Worm (Caenorhabditis elegans) whole organism, L4 larva: ENCODE measurements around the gene Y17D7C.6.

ENCODE experiments used
- D1046.2 ChIP-seq: fragments of 200-800 bp; sonication (Bioruptor generic); IDR thresholded peaks from 2 replicates; pipeline ENCODE4 v1.3.6; 2022; ENCODE audit warnings: missing genetic modification characterization, missing compliant biosample characterization
- T20F7.1 ChIP-seq: fragments of 200-800 bp; sonication (Bioruptor generic); optimal IDR thresholded peaks from 2 replicates; lab custom pipeline; 2018; ENCODE audit warnings: mild to moderate bottlenecking, missing genetic modification characterization, missing compliant biosample characterization
- Y5F2A.4 ChIP-seq: fragments of 200-800 bp; sonication (Bioruptor generic); optimal IDR thresholded peaks from 2 replicates; lab custom pipeline; 2018; ENCODE audit warnings: mild to moderate bottlenecking, missing genetic modification characterization, missing compliant biosample characterization
- Y75B8A.6 ChIP-seq: fragments of 200-800 bp; sonication (Bioruptor generic); IDR thresholded peaks from 2 replicates; pipeline ENCODE4 v1.3.6; 2022; ENCODE audit warnings: missing genetic modification reagents, missing genetic modification characterization, missing compliant biosample characterization
- aha-1 ChIP-seq: fragments of 150-350 bp; peaks from one replicate; lab custom pipeline; 2014; ENCODE audit warnings: missing biosample characterization, missing genetic modification characterization
- ama-1 ChIP-seq: fragments of 150-350 bp; optimal IDR thresholded peaks from 2 replicates; lab custom pipeline; 2014; ENCODE audit warnings: inconsistent platforms, mixed read lengths
- arid-1 ChIP-seq: fragments of 200-800 bp; sonication (Bioruptor generic); conservative IDR thresholded peaks from 2 replicates; pipeline ENCODE4 v1.3.6; 2022; ENCODE audit warnings: missing genetic modification reagents, missing genetic modification characterization, missing compliant biosample characterization
- ceh-44 ChIP-seq: fragments of 200-800 bp; sonication (Bioruptor generic); IDR thresholded peaks from 2 replicates; pipeline ENCODE4 v1.3.6; 2022; ENCODE audit warnings: missing genetic modification reagents, missing genetic modification characterization, missing compliant biosample characterization
- ctbp-1 ChIP-seq: fragments of 200-800 bp; sonication (Bioruptor generic); IDR thresholded peaks from 2 replicates; pipeline ENCODE4 v1.3.6; 2022; ENCODE audit warnings: missing genetic modification reagents, missing genetic modification characterization, missing compliant biosample characterization
- daf-12 ChIP-seq: fragments of 150-350 bp; optimal IDR thresholded peaks from 2 replicates; lab custom pipeline; 2014; ENCODE audit warnings: missing biosample characterization, missing genetic modification reagents, missing genetic modification characterization
- daf-8 ChIP-seq: fragments of 200-800 bp; sonication (Bioruptor generic); IDR thresholded peaks from 2 replicates; pipeline ENCODE4 v1.3.6; 2022; ENCODE audit warnings: missing genetic modification characterization, missing compliant biosample characterization
- dmd-6 ChIP-seq: fragments of 200-800 bp; sonication (Bioruptor generic); IDR thresholded peaks from 2 replicates; pipeline ENCODE4 v1.3.6; 2022; ENCODE audit warnings: missing genetic modification reagents, missing genetic modification characterization, missing compliant biosample characterization
- dmd-9 ChIP-seq: fragments of 200-800 bp; sonication (Bioruptor generic); IDR thresholded peaks from 2 replicates; pipeline ENCODE4 v1.3.6; 2022; ENCODE audit warnings: missing genetic modification reagents, missing genetic modification characterization, missing compliant biosample characterization
- egl-27 ChIP-seq: sonication (generic microtip); optimal IDR thresholded peaks from 3 replicates; lab custom pipeline; 2017; ENCODE audit warnings: missing biosample characterization, missing genetic modification reagents, missing genetic modification characterization
- egl-43 ChIP-seq: fragments of 200-800 bp; sonication (Bioruptor generic); IDR thresholded peaks from 2 replicates; pipeline ENCODE4 v1.3.6; 2022; ENCODE audit warnings: missing genetic modification reagents, missing genetic modification characterization, missing compliant biosample characterization
- fkh-10 ChIP-seq: fragments of 150-350 bp; optimal IDR thresholded peaks from 2 replicates; lab custom pipeline; 2014; ENCODE audit warnings: missing biosample characterization, missing genetic modification reagents, missing genetic modification characterization
- hlh-11 ChIP-seq: fragments of 200-800 bp; sonication (Bioruptor generic); optimal IDR thresholded peaks from 2 replicates; lab custom pipeline; 2018; ENCODE audit warnings: mild to moderate bottlenecking, missing genetic modification characterization, missing compliant biosample characterization
- lin-1 ChIP-seq: fragments of 200-800 bp; sonication (Bioruptor generic); IDR thresholded peaks from 2 replicates; pipeline ENCODE4 v1.3.6; 2022; ENCODE audit warnings: missing genetic modification reagents, missing genetic modification characterization, missing compliant biosample characterization
- lin-13 ChIP-seq: fragments of 150-350 bp; optimal IDR thresholded peaks from 2 replicates; lab custom pipeline; 2014; ENCODE audit warnings: missing biosample characterization, missing genetic modification reagents, missing genetic modification characterization
- lin-15B ChIP-seq: fragments of 150-350 bp; sonication (generic microtip); optimal IDR thresholded peaks from 3 replicates; lab custom pipeline; 2014; ENCODE audit warnings: missing biosample characterization, missing genetic modification characterization
- madf-5 ChIP-seq, 2 experiments: fragments of 200-800 bp; sonication (Bioruptor generic); IDR thresholded peaks; 2 replicates each; pipeline ENCODE4 v1.3.6; 2022; ENCODE audit warnings: missing compliant biosample characterization in 2 of 2, missing genetic modification characterization in 2 of 2
- madf-9 ChIP-seq: fragments of 200-800 bp; sonication (Bioruptor generic); conservative IDR thresholded peaks from 2 replicates; pipeline ENCODE4 v1.3.6; 2022; ENCODE audit warnings: missing genetic modification reagents, missing genetic modification characterization, missing compliant biosample characterization
- mdl-1 ChIP-seq, 2 experiments: fragments of 150-350 bp in 1 of 2; sonication (generic microtip) in 1 of 2; optimal IDR thresholded peaks; 2 replicates each; lab custom pipeline; 2014 to 2017; ENCODE audit warnings: missing biosample characterization in 2 of 2, missing genetic modification characterization in 2 of 2
- nhr-10 ChIP-seq: fragments of 150-350 bp; optimal IDR thresholded peaks from 2 replicates; lab custom pipeline; 2014; ENCODE audit warnings: missing biosample characterization, missing genetic modification characterization
- nhr-11 ChIP-seq: fragments of 150-350 bp; optimal IDR thresholded peaks from 2 replicates; lab custom pipeline; 2014; ENCODE audit warnings: missing biosample characterization, missing genetic modification characterization
- nhr-41 ChIP-seq: fragments of 200-800 bp; sonication (Bioruptor generic); IDR thresholded peaks from 2 replicates; pipeline ENCODE4 v1.3.6; 2022; ENCODE audit warnings: missing genetic modification reagents, missing genetic modification characterization, missing compliant biosample characterization
- nhr-42 ChIP-seq: fragments of 200-800 bp; sonication (Bioruptor generic); IDR thresholded peaks from 2 replicates; pipeline ENCODE4 v1.3.6; 2022; ENCODE audit warnings: missing genetic modification characterization, missing compliant biosample characterization
- rbr-2 ChIP-seq: sonication (generic microtip); optimal IDR thresholded peaks from 2 replicates; lab custom pipeline; 2016; ENCODE audit warnings: missing genotype, missing genetic modification characterization, missing compliant biosample characterization
- saeg-2 ChIP-seq: fragments of 200-800 bp; sonication (Bioruptor generic); IDR thresholded peaks from 2 replicates; pipeline ENCODE4 v1.3.6; 2022; ENCODE audit warnings: missing genetic modification reagents, missing genetic modification characterization, missing compliant biosample characterization
- sdz-12 ChIP-seq: fragments of 200-800 bp; sonication (Bioruptor generic); optimal IDR thresholded peaks from 2 replicates; lab custom pipeline; 2018; ENCODE audit warnings: mild to moderate bottlenecking, missing genetic modification characterization, missing compliant biosample characterization
- set-16 ChIP-seq: fragments of 200-800 bp; sonication (Bioruptor generic); IDR thresholded peaks from 2 replicates; pipeline ENCODE4 v1.3.6; 2022; ENCODE audit warnings: missing genetic modification reagents, missing genetic modification characterization, missing compliant biosample characterization
- snpc-1.2 ChIP-seq: fragments of 200-800 bp; sonication (Bioruptor generic); IDR thresholded peaks from 2 replicates; pipeline ENCODE4 v1.3.6; 2022; ENCODE audit warnings: missing genetic modification reagents, missing genetic modification characterization, missing compliant biosample characterization
- tra-1 ChIP-seq: fragments of 200-800 bp; sonication (Bioruptor generic); IDR thresholded peaks from 2 replicates; pipeline ENCODE4 v1.3.6; 2022; ENCODE audit warnings: missing genetic modification reagents, missing genetic modification characterization, missing compliant biosample characterization
- unc-62 ChIP-seq, 3 experiments: fragments of 150-350 bp in 1 of 3; sonication (generic microtip); optimal IDR thresholded peaks in 2 of 3; peaks in 1 of 3; 1 replicate in 1 of 3; 2 replicates in 2 of 3; lab custom pipeline; 2014 to 2017; ENCODE audit warnings: missing biosample characterization in 3 of 3, missing genetic modification characterization in 3 of 3, missing genetic modification reagents in 3 of 3, missing genotype in 1 of 3
- vab-7 ChIP-seq: fragments of 200-800 bp; sonication (Bioruptor generic); IDR thresholded peaks from 2 replicates; pipeline ENCODE4 v1.3.6; 2022; ENCODE audit warnings: missing genetic modification reagents, missing genetic modification characterization, missing compliant biosample characterization

The Y17D7C.6 gene

ce11 chrV:18709203-18709860 lies at the start of gene Y17D7C.6:
TSS of gene Y17D7C.6 (plus strand) at chrV:18709810.
- TF ChIP-seq nhr-11 (no peak), madf-5 (GFP tag; IDR thresholded peaks at IDR 0.05; lab: Robert Waterston, UW) (0 out of 4 replicates have a peak, but pooled peaks of 1 of the 2 experiments have one; percentile 75), saeg-2 (GFP tag; lab: Robert Waterston, UW) (0 out of 2 replicates have a peak, but pooled peaks have one; percentile 30), ama-1 (lab: Kevin White, UChicago) (no peak)

ce11 chrV:18662333-18662732 lies 47.3 kb upstream of the Y17D7C.6 start:
- no peak for TF ChIP-seq fkh-10
- peak; percentile 95 for TF ChIP-seq aha-1 (tag; lab: Kevin White, UChicago)
- no peak for TF ChIP-seq rbr-2 (tag; lab: Kevin White, UChicago)
- TF ChIP-seq D1046.2 (GFP tag; lab: Robert Waterston, UW) = no peak
- no peak for TF ChIP-seq egl-27
- TF ChIP-seq Y5F2A.4 (GFP tag; lab: Kevin White, UChicago) = no peak

- no peak for TF ChIP-seq egl-43 (GFP tag; lab: Robert Waterston, UW)
- TF ChIP-seq ctbp-1 (GFP tag; lab: Robert Waterston, UW) = no peak
- TF ChIP-seq ceh-44 (GFP tag; lab: Robert Waterston, UW) = no peak
- no peak for TF ChIP-seq arid-1 (GFP tag; lab: Robert Waterston, UW)
These were observed 45.6 kb upstream of the Y17D7C.6 start, which contains the start of gene Y69H2.3 for ce11 chrV:18664026-18664425. TSS of gene Y69H2.3 (minus strand) at chrV:18664126.

- TF ChIP-seq dmd-6 (GFP tag; lab: Robert Waterston, UW) (no peak), lin-15B (tag; lab: Kevin White, UChicago) (no peak), aha-1 (tag; lab: Kevin White, UChicago) (peak; percentile 92), ceh-44 (GFP tag; lab: Robert Waterston, UW) (no peak), egl-43 (GFP tag; lab: Robert Waterston, UW) (no peak)
These were observed 42.4 kb upstream of the Y17D7C.6 start for ce11 chrV:18667179-18667578.

ce11 chrV:18670017-18670416 lies 39.6 kb upstream of the Y17D7C.6 start, which contains the start of gene Y69H2.10:
TSS of gene Y69H2.10 (plus strand) at chrV:18670317.
- TF ChIP-seq T20F7.1 = no peak
- no peak for TF ChIP-seq lin-13 (GFP tag; lab: Kevin White, UChicago)
- TF ChIP-seq nhr-10 (tag; lab: Kevin White, UChicago) = no peak
- no peak for TF ChIP-seq mdl-1 (tag; optimal IDR thresholded peaks at IDR 0.05; lab: Kevin White, UChicago)
- no peak for TF ChIP-seq tra-1 (GFP tag; lab: Robert Waterston, UW)
- TF ChIP-seq D1046.2 (GFP tag; lab: Robert Waterston, UW) = no peak
- TF ChIP-seq madf-5 (GFP tag; IDR thresholded peaks at IDR 0.05; lab: Robert Waterston, UW) = no peak
- TF ChIP-seq ceh-44 (GFP tag; lab: Robert Waterston, UW) = no peak
- no peak for TF ChIP-seq ctbp-1 (GFP tag; lab: Robert Waterston, UW)
- TF ChIP-seq nhr-42 (GFP tag; lab: Robert Waterston, UW) = no peak
- TF ChIP-seq nhr-41 (GFP tag; lab: Robert Waterston, UW) = no peak
- TF ChIP-seq Y5F2A.4 (GFP tag; lab: Kevin White, UChicago) = no peak
- no peak for TF ChIP-seq sdz-12 (GFP tag; lab: Kevin White, UChicago)
- TF ChIP-seq ama-1 (lab: Kevin White, UChicago) = no peak
- no peak for TF ChIP-seq vab-7 (GFP tag; lab: Robert Waterston, UW)
- TF ChIP-seq rbr-2 (tag; lab: Kevin White, UChicago) = no peak
- TF ChIP-seq daf-8 (GFP tag; lab: Robert Waterston, UW) = no peak
- TF ChIP-seq Y75B8A.6 (GFP tag; lab: Robert Waterston, UW) = no peak
- TF ChIP-seq madf-9 (GFP tag; lab: Robert Waterston, UW) = no peak
- TF ChIP-seq, all 104 proteins: peak for 0

ce11 chrV:18671811-18672210 lies 37.8 kb upstream of the Y17D7C.6 start:
- TF ChIP-seq daf-12 (tag; lab: Kevin White, UChicago) (no peak), hlh-11 (tag; lab: Kevin White, UChicago) (no peak), snpc-1.2 (GFP tag; lab: Robert Waterston, UW) (0 out of 2 replicates have a peak, but pooled peaks have one; percentile 18), set-16 (GFP tag; lab: Robert Waterston, UW) (0 out of 2 replicates have a peak, but pooled peaks have one; percentile 21), Y75B8A.6 (GFP tag; lab: Robert Waterston, UW) (no peak), lin-1 (no peak), unc-62 (GFP tag; optimal IDR thresholded peaks at IDR 0.05 in 1 of 2; lab: Kevin White, UChicago) (peak in 1 of 2 experiments; percentile 58), unc-62 (tag; optimal IDR thresholded peaks at IDR 0.05; lab: Kevin White, UChicago) (no peak), dmd-9 (GFP tag; lab: Robert Waterston, UW) (0 out of 2 replicates have a peak, but pooled peaks have one; percentile 9)
